Worm (Caenorhabditis elegans): Measurements from ENCODE around the gene srw-102.

- TF ChIP-seq elt-3 (tag; optimal IDR thresholded peaks at IDR 0.05) (no peak), lsy-2 (tag; optimal IDR thresholded peaks at IDR 0.05) (no peak), unc-62 (GFP tag; optimal IDR thresholded peaks at IDR 0.05) (no peak), unc-39 (tag; optimal IDR thresholded peaks at IDR 0.05) (no peak)
These were observed 3.1 kb upstream of the srw-102 start, which contains the start of gene srw-103 for ce11 chrV:1716892-1717291.

All from whole organism, mixed stage, embryonic.